Worm (Caenorhabditis elegans): ENCODE data around the gene emb-8.

emb-8 gene

DNA sequence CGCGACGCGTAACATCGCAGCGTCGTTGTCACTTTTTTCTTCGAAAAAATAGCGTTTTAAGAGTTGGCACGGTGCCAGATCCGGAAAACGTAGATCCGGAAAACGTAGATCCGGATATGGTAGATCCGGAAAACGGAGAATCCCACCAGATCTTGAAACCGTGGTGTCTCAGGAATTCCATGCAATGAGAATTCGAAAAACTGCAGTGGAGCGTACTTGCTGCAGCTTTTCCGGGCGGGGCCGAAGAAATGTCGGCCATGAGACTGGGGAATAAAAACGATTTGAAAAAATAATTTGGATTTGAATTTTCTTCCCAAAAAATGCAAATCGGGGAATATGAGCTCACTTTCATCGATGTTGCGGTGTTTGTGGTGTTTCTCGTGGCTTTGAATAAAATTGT lies 27.0 kb downstream of the emb-8 start, which contains the start of gene K10D2.5 (continued):
- TF ChIP-seq egl-27 (tag; optimal IDR thresholded peaks at IDR 0.05) (peak; percentile 72), lsy-2 (tag; optimal IDR thresholded peaks at IDR 0.05) (peak; percentile 84 to 90), nhr-6 (tag; optimal IDR thresholded peaks at IDR 0.05) (peak; percentile 74), lin-13 (GFP tag; optimal IDR thresholded peaks at IDR 0.05) (peak; percentile 94), nhr-11 (tag; optimal IDR thresholded peaks at IDR 0.05) (no peak), nhr-129 (tag; optimal IDR thresholded peaks at IDR 0.05) (peak; percentile 89), zag-1 (tag; optimal IDR thresholded peaks at IDR 0.05) (peak; percentile 77), blmp-1 (tag; optimal IDR thresholded peaks at IDR 0.05; ENCODE audit: insufficient read depth) (peak; percentile 27), aly-2 (tag; optimal IDR thresholded peaks at IDR 0.05) (no peak), elt-3 (tag; optimal IDR thresholded peaks at IDR 0.05) (no peak), mab-5 (tag; optimal IDR thresholded peaks at IDR 0.05) (peak; percentile 89), nhr-21 (tag; optimal IDR thresholded peaks at IDR 0.05) (peak; percentile 72), snpc-4 (tag; optimal IDR thresholded peaks at IDR 0.05) (peak; percentile 74), C34F6.9 (tag; optimal IDR thresholded peaks at IDR 0.05) (peak; percentile 94), elt-1 (tag; optimal IDR thresholded peaks at IDR 0.05) (no peak), nhr-77 (tag; optimal IDR thresholded peaks at IDR 0.05) (no peak)

DNA sequence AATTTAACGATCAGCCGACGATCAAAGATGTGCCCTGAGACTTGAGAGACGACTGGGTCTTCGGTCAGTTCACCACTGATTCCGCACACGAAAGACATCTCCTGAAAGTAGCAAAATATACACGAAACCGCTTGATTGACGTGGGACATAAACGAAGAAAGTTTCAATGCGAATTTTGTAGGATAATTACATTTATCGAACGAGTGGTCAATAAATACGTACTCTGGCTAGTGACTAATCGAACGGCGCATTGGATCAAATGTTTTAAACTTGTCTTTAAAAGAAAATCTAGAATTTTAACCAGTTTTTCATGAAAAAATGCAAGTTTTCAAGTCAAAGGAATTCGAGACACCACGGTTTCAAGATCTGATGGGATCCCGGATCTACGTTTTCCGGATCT lies 27.5 kb downstream of the emb-8 start, which contains the start of gene prp-19:
Gene prp-19 (minus strand): TSS at position 101 of the 400 bp plus-strand sequence.
- TF ChIP-seq C34F6.9 (tag; optimal IDR thresholded peaks at IDR 0.05) (no peak), nhr-237 (tag; optimal IDR thresholded peaks at IDR 0.05) (no peak), unc-55 (GFP tag; optimal IDR thresholded peaks at IDR 0.05) (no peak), R02D3.7 (tag; optimal IDR thresholded peaks at IDR 0.05) (no peak)

DNA sequence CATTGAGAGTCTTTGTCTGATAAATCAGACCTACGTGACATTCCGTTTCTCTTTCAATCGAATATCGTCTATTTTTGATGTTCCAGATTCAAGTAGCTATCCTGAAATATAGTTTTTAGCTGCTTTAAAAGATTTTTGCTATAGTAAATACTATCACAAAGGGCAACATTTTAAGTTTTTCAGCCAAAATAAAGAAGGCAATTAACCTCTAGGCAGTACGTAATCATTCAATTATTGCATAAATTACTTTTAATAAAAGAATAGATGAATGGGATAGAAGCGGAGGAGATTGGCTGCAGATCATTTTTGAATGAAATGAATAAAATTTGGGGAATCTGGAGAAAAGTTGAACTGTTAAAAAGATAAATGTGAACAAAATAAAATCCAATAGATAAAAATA lies 29.8 kb downstream of the emb-8 start, which contains the start of gene ulp-1:
Gene ulp-1 (minus strand): TSS at position 101 of the 400 bp plus-strand sequence.
- TF ChIP-seq zag-1 (tag; optimal IDR thresholded peaks at IDR 0.05) (no peak), ceh-16 (tag; optimal IDR thresholded peaks at IDR 0.05) (no peak), snpc-4 (tag; optimal IDR thresholded peaks at IDR 0.05) (no peak), nhr-12 (tag; optimal IDR thresholded peaks at IDR 0.05) (no peak), nhr-6 (tag; optimal IDR thresholded peaks at IDR 0.05) (no peak)

DNA sequence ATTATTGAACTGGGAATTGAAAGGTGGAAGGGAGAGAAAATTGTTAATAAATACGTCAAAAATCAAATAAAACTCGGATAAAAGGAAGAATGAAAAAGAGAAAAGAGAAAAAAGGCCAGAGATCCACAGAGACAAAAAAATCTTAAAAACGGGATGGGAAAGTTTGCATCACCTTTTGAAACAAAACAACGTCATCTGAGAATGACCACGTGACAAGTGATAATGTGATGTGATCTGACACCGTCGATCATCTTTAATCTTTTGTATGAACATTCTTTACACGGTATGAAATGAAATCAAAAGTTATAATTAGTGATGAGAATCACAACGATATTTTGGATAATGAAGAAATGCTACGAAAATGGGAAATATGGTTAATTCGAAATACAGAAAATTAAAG lies 33.7 kb downstream of the emb-8 start:
- TF ChIP-seq nhr-237 (tag; optimal IDR thresholded peaks at IDR 0.05) (no peak), sma-9 (GFP tag; optimal IDR thresholded peaks at IDR 0.05) (peak; percentile 57), sma-9 (tag; optimal IDR thresholded peaks at IDR 0.05) (no peak), elt-3 (tag; optimal IDR thresholded peaks at IDR 0.05) (no peak), nhr-129 (tag; optimal IDR thresholded peaks at IDR 0.05) (peak; percentile 65), nhr-25 (tag; optimal IDR thresholded peaks at IDR 0.05) (peak; percentile 51), blmp-1 (tag; optimal IDR thresholded peaks at IDR 0.05; ENCODE audit: insufficient read depth) (peak; percentile 42), sma-3 (GFP tag; optimal IDR thresholded peaks at IDR 0.05) (no peak), nhr-21 (tag; optimal IDR thresholded peaks at IDR 0.05) (no peak)

DNA sequence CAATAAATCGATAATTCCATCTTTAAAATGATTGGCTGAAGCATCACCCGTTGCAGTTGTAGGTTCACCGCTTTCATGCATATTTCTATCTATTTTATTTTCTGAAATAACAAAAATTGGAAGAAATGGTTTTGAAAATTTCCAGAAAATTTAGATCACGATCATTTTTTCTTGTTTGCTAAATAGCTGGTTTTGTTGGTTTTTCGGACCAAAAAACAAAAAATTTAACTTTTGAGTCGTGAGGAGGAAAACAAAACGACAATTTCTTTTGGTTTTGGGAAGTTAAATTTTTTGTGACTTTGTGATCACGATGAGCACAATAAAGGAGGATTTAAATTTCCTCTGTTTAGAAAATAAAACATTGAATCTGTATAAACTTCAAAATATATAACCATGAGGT lies 34.3 kb downstream of the emb-8 start, which contains the start of gene T10F2.2:
Gene T10F2.2 (minus strand): TSS at position 101 of the 400 bp plus-strand sequence.
- TF ChIP-seq elt-3 (tag; optimal IDR thresholded peaks at IDR 0.05): no peak
- TF ChIP-seq nhr-77 (tag; optimal IDR thresholded peaks at IDR 0.05): no peak
- no peak for TF ChIP-seq ztf-1 (GFP tag; conservative IDR thresholded peaks at IDR 0.05)
- no peak for TF ChIP-seq nhr-12 (tag; optimal IDR thresholded peaks at IDR 0.05)
- no peak for TF ChIP-seq F13H6.1 (tag; optimal IDR thresholded peaks at IDR 0.05)
- no peak for TF ChIP-seq sma-3 (GFP tag; optimal IDR thresholded peaks at IDR 0.05)
- no peak for TF ChIP-seq R02D3.7 (tag; optimal IDR thresholded peaks at IDR 0.05)
- no peak for TF ChIP-seq crh-2 (tag; optimal IDR thresholded peaks at IDR 0.05)
- TF ChIP-seq ztf-4 (tag; optimal IDR thresholded peaks at IDR 0.05): no peak
- no peak for TF ChIP-seq ztf-11 (tag; optimal IDR thresholded peaks at IDR 0.05)
- no peak for TF ChIP-seq ceh-16 (tag; optimal IDR thresholded peaks at IDR 0.05)
- TF ChIP-seq dmd-4 (tag; optimal IDR thresholded peaks at IDR 0.05): no peak
- no peak for TF ChIP-seq ama-1 (optimal IDR thresholded peaks at IDR 0.05)
